Worm (Caenorhabditis elegans) whole organism, L4 larva: ENCODE data around the gene R07B1.6.

ENCODE experiments used
- F26F4.8 ChIP-seq: fragments of 200-800 bp; sonication (Bioruptor generic); conservative IDR thresholded peaks from 2 replicates; pipeline ENCODE4 v1.3.6; 2022; ENCODE audit warnings: missing genetic modification characterization, missing compliant biosample characterization
- F37D6.2 ChIP-seq: sonication (generic microtip); optimal IDR thresholded peaks from 2 replicates; lab custom pipeline; 2016; ENCODE audit warnings: mild to moderate bottlenecking, missing genetic modification characterization, missing compliant biosample characterization
- F49E8.2 ChIP-seq: sonication (generic microtip); optimal IDR thresholded peaks from 2 replicates; lab custom pipeline; 2016; ENCODE audit warnings: missing compliant biosample characterization, mild to moderate bottlenecking, missing genetic modification characterization, borderline replicate concordance
- Y105C5A.15 ChIP-seq: fragments of 200-800 bp; sonication (Bioruptor generic); IDR thresholded peaks from 2 replicates; pipeline ENCODE4 v1.3.6; 2022; ENCODE audit warnings: missing genetic modification characterization, missing compliant biosample characterization
- Y5F2A.4 ChIP-seq: fragments of 200-800 bp; sonication (Bioruptor generic); optimal IDR thresholded peaks from 2 replicates; lab custom pipeline; 2018; ENCODE audit warnings: mild to moderate bottlenecking, missing genetic modification characterization, missing compliant biosample characterization
- Y75B8A.6 ChIP-seq: fragments of 200-800 bp; sonication (Bioruptor generic); IDR thresholded peaks from 2 replicates; pipeline ENCODE4 v1.3.6; 2022; ENCODE audit warnings: missing genetic modification reagents, missing genetic modification characterization, missing compliant biosample characterization
- ZK337.2 ChIP-seq: fragments of 200-800 bp; sonication (Bioruptor generic); IDR thresholded peaks from 2 replicates; pipeline ENCODE4 v1.3.6; 2022; ENCODE audit warnings: missing genetic modification reagents, missing genetic modification characterization, missing compliant biosample characterization
- ZK546.5 ChIP-seq, 2 experiments: sonication (generic microtip); optimal IDR thresholded peaks; 2 replicates each; lab custom pipeline; 2017; ENCODE audit warnings: missing biosample characterization in 2 of 2, missing genetic modification characterization in 2 of 2
- aha-1 ChIP-seq: fragments of 150-350 bp; peaks from one replicate; lab custom pipeline; 2014; ENCODE audit warnings: missing biosample characterization, missing genetic modification characterization
- aly-2 ChIP-seq: sonication (generic microtip); optimal IDR thresholded peaks from 2 replicates; lab custom pipeline; 2018; ENCODE audit warnings: missing biosample characterization, missing genetic modification characterization
- arid-1 ChIP-seq: fragments of 200-800 bp; sonication (Bioruptor generic); conservative IDR thresholded peaks from 2 replicates; pipeline ENCODE4 v1.3.6; 2022; ENCODE audit warnings: missing genetic modification reagents, missing genetic modification characterization, missing compliant biosample characterization
- attf-4 ChIP-seq: sonication (generic microtip); optimal IDR thresholded peaks from 3 replicates; lab custom pipeline; 2017; ENCODE audit warnings: missing biosample characterization, missing genetic modification characterization
- ceh-20 ChIP-seq: fragments of 200-800 bp; sonication (Bioruptor generic); IDR thresholded peaks from 2 replicates; pipeline ENCODE4 v1.3.6; 2022; ENCODE audit warnings: missing genetic modification reagents, missing genetic modification characterization, missing compliant biosample characterization
- ceh-28 ChIP-seq: fragments of 150-350 bp; optimal IDR thresholded peaks from 2 replicates; lab custom pipeline; 2014; ENCODE audit warnings: missing biosample characterization, missing genetic modification reagents, missing genetic modification characterization
- ceh-82 ChIP-seq: sonication (generic microtip); optimal IDR thresholded peaks from 2 replicates; lab custom pipeline; 2017; ENCODE audit warnings: missing biosample characterization, missing genetic modification characterization
- ces-1 ChIP-seq: fragments of 150-350 bp; sonication (generic microtip); optimal IDR thresholded peaks from 4 replicates; lab custom pipeline; 2014; ENCODE audit warnings: missing biosample characterization, missing genetic modification reagents, missing genetic modification characterization
- cey-2 ChIP-seq: sonication (generic microtip); optimal IDR thresholded peaks from 3 replicates; lab custom pipeline; 2017; ENCODE audit warnings: missing genetic modification characterization, mild to moderate bottlenecking, missing compliant biosample characterization, antibody characterized with exemption, borderline replicate concordance; ENCODE audit not compliant: insufficient read depth
- ctbp-1 ChIP-seq: fragments of 200-800 bp; sonication (Bioruptor generic); IDR thresholded peaks from 2 replicates; pipeline ENCODE4 v1.3.6; 2022; ENCODE audit warnings: missing genetic modification reagents, missing genetic modification characterization, missing compliant biosample characterization
- daf-12 ChIP-seq: fragments of 150-350 bp; optimal IDR thresholded peaks from 2 replicates; lab custom pipeline; 2014; ENCODE audit warnings: missing biosample characterization, missing genetic modification reagents, missing genetic modification characterization
- dmd-9 ChIP-seq: fragments of 200-800 bp; sonication (Bioruptor generic); IDR thresholded peaks from 2 replicates; pipeline ENCODE4 v1.3.6; 2022; ENCODE audit warnings: missing genetic modification reagents, missing genetic modification characterization, missing compliant biosample characterization
- egl-27 ChIP-seq: sonication (generic microtip); optimal IDR thresholded peaks from 3 replicates; lab custom pipeline; 2017; ENCODE audit warnings: missing biosample characterization, missing genetic modification reagents, missing genetic modification characterization
- fkh-10 ChIP-seq: fragments of 150-350 bp; optimal IDR thresholded peaks from 2 replicates; lab custom pipeline; 2014; ENCODE audit warnings: missing biosample characterization, missing genetic modification reagents, missing genetic modification characterization
- gei-8 ChIP-seq: fragments of 200-800 bp; sonication (Bioruptor generic); optimal IDR thresholded peaks from 2 replicates; lab custom pipeline; 2018; ENCODE audit warnings: mild to moderate bottlenecking, missing genetic modification characterization, missing compliant biosample characterization
- hlh-11 ChIP-seq: fragments of 200-800 bp; sonication (Bioruptor generic); optimal IDR thresholded peaks from 2 replicates; lab custom pipeline; 2018; ENCODE audit warnings: mild to moderate bottlenecking, missing genetic modification characterization, missing compliant biosample characterization
- jun-1 ChIP-seq: fragments of 150-350 bp; optimal IDR thresholded peaks from 2 replicates; lab custom pipeline; 2014; ENCODE audit warnings: missing biosample characterization, missing genetic modification reagents, missing genetic modification characterization
- lin-15B ChIP-seq: fragments of 150-350 bp; sonication (generic microtip); optimal IDR thresholded peaks from 3 replicates; lab custom pipeline; 2014; ENCODE audit warnings: missing biosample characterization, missing genetic modification characterization
- lin-39 ChIP-seq: fragments of 150-350 bp; optimal IDR thresholded peaks from 2 replicates; lab custom pipeline; 2014; ENCODE audit warnings: missing biosample characterization, missing genetic modification reagents, missing genetic modification characterization
- lir-3 ChIP-seq: sonication (generic microtip); optimal IDR thresholded peaks from 2 replicates; lab custom pipeline; 2016; ENCODE audit warnings: mild to moderate bottlenecking, missing genetic modification characterization, missing compliant biosample characterization
- madf-5 ChIP-seq, 2 experiments: fragments of 200-800 bp; sonication (Bioruptor generic); IDR thresholded peaks; 2 replicates each; pipeline ENCODE4 v1.3.6; 2022; ENCODE audit warnings: missing compliant biosample characterization in 2 of 2, missing genetic modification characterization in 2 of 2
- nhr-11 ChIP-seq: fragments of 150-350 bp; optimal IDR thresholded peaks from 2 replicates; lab custom pipeline; 2014; ENCODE audit warnings: missing biosample characterization, missing genetic modification characterization
- nhr-237 ChIP-seq: sonication (generic microtip); optimal IDR thresholded peaks from 2 replicates; lab custom pipeline; 2017; ENCODE audit warnings: missing biosample characterization, missing genetic modification characterization
- nhr-25 ChIP-seq: sonication (generic microtip); optimal IDR thresholded peaks from 2 replicates; lab custom pipeline; 2017; ENCODE audit warnings: missing genetic modification characterization, mild to moderate bottlenecking, missing compliant biosample characterization, antibody characterized with exemption, moderate library complexity, borderline replicate concordance; ENCODE audit not compliant: insufficient read depth
- nhr-28 ChIP-seq: fragments of 150-350 bp; optimal IDR thresholded peaks from 2 replicates; lab custom pipeline; 2014; ENCODE audit warnings: missing biosample characterization, missing genetic modification characterization
- nhr-42 ChIP-seq: fragments of 200-800 bp; sonication (Bioruptor generic); IDR thresholded peaks from 2 replicates; pipeline ENCODE4 v1.3.6; 2022; ENCODE audit warnings: missing genetic modification characterization, missing compliant biosample characterization
- nhr-48 ChIP-seq: sonication (generic microtip); optimal IDR thresholded peaks from 2 replicates; lab custom pipeline; 2016; ENCODE audit warnings: mild to moderate bottlenecking, missing genetic modification characterization, missing compliant biosample characterization
- nhr-76 ChIP-seq: fragments of 150-350 bp; optimal IDR thresholded peaks from 2 replicates; lab custom pipeline; 2014; ENCODE audit warnings: missing biosample characterization, missing genetic modification characterization
- saeg-2 ChIP-seq: fragments of 200-800 bp; sonication (Bioruptor generic); IDR thresholded peaks from 2 replicates; pipeline ENCODE4 v1.3.6; 2022; ENCODE audit warnings: missing genetic modification reagents, missing genetic modification characterization, missing compliant biosample characterization
- set-16 ChIP-seq: fragments of 200-800 bp; sonication (Bioruptor generic); IDR thresholded peaks from 2 replicates; pipeline ENCODE4 v1.3.6; 2022; ENCODE audit warnings: missing genetic modification reagents, missing genetic modification characterization, missing compliant biosample characterization
- spr-3 ChIP-seq: fragments of 200-800 bp; sonication (Bioruptor generic); optimal IDR thresholded peaks from 2 replicates; lab custom pipeline; 2018; ENCODE audit warnings: mild to moderate bottlenecking, missing genetic modification characterization, missing compliant biosample characterization
- tag-97 ChIP-seq: fragments of 200-800 bp; sonication (Bioruptor generic); IDR thresholded peaks from 2 replicates; pipeline ENCODE4 v1.3.6; 2022; ENCODE audit warnings: missing genetic modification characterization, missing compliant biosample characterization
- unc-39 ChIP-seq: sonication (generic microtip); optimal IDR thresholded peaks from 2 replicates; lab custom pipeline; 2017; ENCODE audit warnings: missing biosample characterization, missing genetic modification characterization
- vab-7 ChIP-seq: fragments of 200-800 bp; sonication (Bioruptor generic); IDR thresholded peaks from 2 replicates; pipeline ENCODE4 v1.3.6; 2022; ENCODE audit warnings: missing genetic modification reagents, missing genetic modification characterization, missing compliant biosample characterization
- zag-1 ChIP-seq: fragments of 150-350 bp; optimal IDR thresholded peaks from 2 replicates; lab custom pipeline; 2014; ENCODE audit warnings: missing biosample characterization, missing genetic modification characterization
- zfp-3 ChIP-seq: fragments of 200-800 bp; sonication (Bioruptor generic); conservative IDR thresholded peaks from 2 replicates; pipeline ENCODE4 v1.3.6; 2022; ENCODE audit warnings: missing genetic modification reagents, missing genetic modification characterization, missing compliant biosample characterization
- ztf-11 ChIP-seq: fragments of 150-350 bp; optimal IDR thresholded peaks from 2 replicates; lab custom pipeline; 2014; ENCODE audit warnings: missing biosample characterization, missing genetic modification characterization
- ztf-7 ChIP-seq: fragments of 150-350 bp; optimal IDR thresholded peaks from 2 replicates; lab custom pipeline; 2014; ENCODE audit warnings: missing biosample characterization, missing genetic modification characterization

The R07B1.6 gene

DNA sequence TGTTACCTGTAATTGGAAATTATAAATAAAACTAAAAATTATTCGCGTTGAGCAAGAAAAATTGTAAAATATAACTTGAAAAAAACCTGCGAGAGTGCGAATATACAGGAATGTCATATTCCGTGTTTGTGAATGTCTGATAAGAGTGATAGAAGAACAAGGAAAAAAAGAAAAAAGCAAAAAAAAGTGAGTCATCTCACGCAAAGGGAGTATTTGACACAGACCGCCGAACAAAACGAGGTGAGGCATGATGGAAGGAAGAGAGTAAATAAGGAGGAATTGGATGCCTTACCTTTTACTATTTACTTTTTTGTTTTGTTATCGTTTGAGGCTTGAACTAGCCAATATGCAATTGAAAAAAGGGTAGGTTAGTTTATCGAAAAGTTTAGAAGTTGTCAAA, 25.9 kb downstream of the R07B1.6 start, which contains the start of gene F21G4.1 (continued):
- TF ChIP-seq tag-97 (GFP tag; lab: Robert Waterston, UW) (no peak), ceh-20 (GFP tag; lab: Robert Waterston, UW) (no peak), Y5F2A.4 (GFP tag; lab: Kevin White, UChicago) (no peak), lir-3 (tag; lab: Kevin White, UChicago) (no peak), hlh-11 (peak; percentile 35), nhr-11 (tag; lab: Kevin White, UChicago) (no peak), F37D6.2 (tag; lab: Kevin White, UChicago) (no peak), vab-7 (GFP tag; lab: Robert Waterston, UW) (no peak), ztf-7 (no peak), jun-1 (tag; lab: Kevin White, UChicago) (no peak), saeg-2 (GFP tag; lab: Robert Waterston, UW) (no peak), aly-2 (tag; lab: Kevin White, UChicago) (no peak), lin-15B (no peak), attf-4 (tag; lab: Kevin White, UChicago) (no peak), unc-39 (no peak), dmd-9 (GFP tag; lab: Robert Waterston, UW) (no peak), F49E8.2 (tag; lab: Kevin White, UChicago) (no peak), ZK546.5 (tag; optimal IDR thresholded peaks at IDR 0.05; lab: Kevin White, UChicago) (no peak), arid-1 (GFP tag; lab: Robert Waterston, UW) (no peak), gei-8 (GFP tag; lab: Kevin White, UChicago) (no peak), daf-12 (tag; lab: Kevin White, UChicago) (no peak), ceh-28 (no peak)

DNA sequence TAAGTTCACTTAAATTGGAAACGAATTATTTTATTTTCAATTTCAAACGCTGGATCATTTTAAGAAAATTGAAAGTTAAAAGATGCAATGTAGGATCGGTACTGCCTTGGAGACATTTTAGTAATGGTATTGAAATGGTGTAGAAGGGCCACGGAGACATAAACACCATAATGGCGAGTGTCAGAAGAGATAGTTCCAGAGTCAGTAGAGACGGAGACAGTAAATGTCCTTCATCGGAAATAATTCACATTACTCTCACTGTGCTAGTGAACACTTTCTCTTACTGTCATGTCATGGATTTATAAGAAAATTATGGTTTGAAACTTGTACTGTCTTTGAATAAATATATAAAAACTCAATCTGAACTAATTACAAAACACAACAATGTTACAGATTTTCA, 26.6 kb downstream of the R07B1.6 start:
- TF ChIP-seq ztf-11 (tag; lab: Kevin White, UChicago) (no peak), aha-1 (tag; lab: Kevin White, UChicago) (peak; percentile 76), nhr-25 (tag; lab: Kevin White, UChicago) (peak; percentile 7)

DNA sequence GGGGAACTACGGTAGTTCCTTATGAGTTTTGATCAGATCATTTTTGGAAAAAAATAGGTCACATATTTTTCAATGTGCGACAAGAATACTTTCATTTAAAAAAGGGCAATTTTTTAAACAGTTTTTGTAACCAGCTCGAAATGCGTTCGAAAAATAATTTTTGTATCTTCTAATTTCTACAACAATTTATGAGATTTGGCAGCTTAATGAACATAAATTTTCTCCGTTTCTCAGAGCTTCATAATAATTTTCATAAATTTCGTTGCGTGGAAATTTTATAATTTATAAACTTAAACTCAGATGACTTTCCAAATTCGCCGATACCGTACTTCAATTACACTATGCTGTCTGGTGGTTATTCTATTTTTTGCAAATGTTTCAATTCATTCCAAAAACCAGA, 28.4 kb downstream of the R07B1.6 start, which contains the start of gene F21G4.3:
Gene F21G4.3 (plus strand): TSS at position 301 of the 400 bp plus-strand sequence.
- no peak for TF ChIP-seq ZK546.5 (tag; optimal IDR thresholded peaks at IDR 0.05; lab: Kevin White, UChicago)

- TF ChIP-seq Y105C5A.15 (GFP tag; lab: Robert Waterston, UW) (no peak), Y75B8A.6 (GFP tag; lab: Robert Waterston, UW) (no peak), nhr-28 (tag; lab: Kevin White, UChicago) (peak; percentile 70), F26F4.8 (GFP tag; lab: Robert Waterston, UW) (no peak), Y5F2A.4 (GFP tag; lab: Kevin White, UChicago) (no peak), fkh-10 (GFP tag; lab: Kevin White, UChicago) (peak; percentile 56), saeg-2 (GFP tag; lab: Robert Waterston, UW) (no peak), ceh-82 (no peak), ztf-7 (no peak), lin-39 (tag; lab: Kevin White, UChicago) (no peak), nhr-76 (no peak), madf-5 (GFP tag; IDR thresholded peaks at IDR 0.05; lab: Robert Waterston, UW) (no peak), ZK337.2 (no peak), ces-1 (GFP tag; lab: Kevin White, UChicago) (no peak), nhr-42 (no peak), zag-1 (tag; lab: Kevin White, UChicago) (no peak), nhr-48 (no peak), ctbp-1 (GFP tag; lab: Robert Waterston, UW) (no peak), egl-27 (no peak), set-16 (GFP tag; lab: Robert Waterston, UW) (no peak), cey-2 (tag; lab: Kevin White, UChicago) (no peak), zfp-3 (GFP tag; lab: Robert Waterston, UW) (no peak), ceh-20 (GFP tag; lab: Robert Waterston, UW) (no peak), attf-4 (tag; lab: Kevin White, UChicago) (no peak), nhr-237 (tag; lab: Kevin White, UChicago) (no peak), spr-3 (GFP tag; lab: Kevin White, UChicago) (no peak)
These were observed 33.1 kb downstream of the R07B1.6 start, which contains the start of gene phf-34 for ce11 chrX:9899426-9900131. TSS of gene phf-34 (minus strand) at chrX:9899476.
